Worm (Caenorhabditis elegans): ENCODE results near the gene xpo-1.

DNA sequence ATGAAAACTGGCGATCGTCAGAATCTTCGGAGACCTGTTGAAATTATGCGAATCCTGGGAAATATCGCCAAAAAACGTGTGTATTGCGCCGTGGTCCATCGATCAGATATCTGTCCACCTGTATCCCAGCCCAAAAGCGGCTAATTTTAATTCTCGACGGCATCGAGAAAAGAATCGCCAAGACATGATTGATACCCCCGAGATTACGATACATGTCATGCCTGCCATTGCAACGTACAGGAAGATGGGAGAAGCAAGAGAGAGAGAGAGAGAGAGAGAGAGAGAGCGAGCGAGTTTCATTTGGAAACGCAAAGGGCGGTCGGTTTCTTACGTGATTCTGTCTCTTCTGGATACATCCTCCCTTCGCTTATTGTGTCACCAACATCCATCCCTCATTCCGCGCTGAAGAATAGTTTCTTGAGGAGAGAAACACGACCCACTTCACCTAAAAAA is 30.7 kb upstream of the xpo-1 start, which contains the start of gene grl-10:
- TF ChIP-seq ama-1 (optimal IDR thresholded peaks at IDR 0.05) (no peak), nhr-76 (tag; optimal IDR thresholded peaks at IDR 0.05) (no peak), nfya-1 (tag; optimal IDR thresholded peaks at IDR 0.05; ENCODE audit: insufficient read depth) (no peak), ZK546.5 (tag; optimal IDR thresholded peaks at IDR 0.05) (no peak), nhr-12 (tag; optimal IDR thresholded peaks at IDR 0.05) (no peak), ceh-28 (tag; optimal IDR thresholded peaks at IDR 0.05) (no peak), pha-4 (tag; optimal IDR thresholded peaks at IDR 0.05) (no peak), unc-62 (GFP tag; optimal IDR thresholded peaks at IDR 0.05) (no peak), sea-2 (GFP tag; optimal IDR thresholded peaks at IDR 0.05) (no peak), jun-1 (tag; optimal IDR thresholded peaks at IDR 0.05) (no peak), zag-1 (tag; optimal IDR thresholded peaks at IDR 0.05) (no peak), snpc-4 (tag; optimal IDR thresholded peaks at IDR 0.05) (no peak), hmg-11 (tag; optimal IDR thresholded peaks at IDR 0.05) (no peak), nhr-77 (tag; optimal IDR thresholded peaks at IDR 0.05) (no peak)

Measured in whole organism, L3 larva.